Worm (Caenorhabditis elegans) whole organism, L4 larva: Measurements from ENCODE around the gene srj-21.

Experiments
- D1046.2 ChIP-seq: fragments of 200-800 bp; sonication (Bioruptor generic); IDR thresholded peaks from 2 replicates; pipeline ENCODE4 v1.3.6; 2022; ENCODE audit warnings: missing genetic modification characterization, missing compliant biosample characterization
- F10B5.3 ChIP-seq: sonication (generic microtip); optimal IDR thresholded peaks from 2 replicates; lab custom pipeline; 2016; ENCODE audit warnings: mild to moderate bottlenecking, missing genetic modification characterization, missing compliant biosample characterization
- F37D6.2 ChIP-seq: sonication (generic microtip); optimal IDR thresholded peaks from 2 replicates; lab custom pipeline; 2016; ENCODE audit warnings: mild to moderate bottlenecking, missing genetic modification characterization, missing compliant biosample characterization
- F44E2.7 ChIP-seq: fragments of 200-800 bp; sonication (Bioruptor generic); IDR thresholded peaks from 2 replicates; pipeline ENCODE4 v2.1.2; 2022; ENCODE audit warnings: missing genetic modification characterization, missing compliant biosample characterization
- R02D3.7 ChIP-seq: fragments of 150-350 bp; sonication (generic microtip); optimal IDR thresholded peaks from 3 replicates; lab custom pipeline; 2014; ENCODE audit warnings: missing biosample characterization, missing genetic modification characterization
- Y105C5A.15 ChIP-seq: fragments of 200-800 bp; sonication (Bioruptor generic); IDR thresholded peaks from 2 replicates; pipeline ENCODE4 v1.3.6; 2022; ENCODE audit warnings: missing genetic modification characterization, missing compliant biosample characterization
- ZK546.5 ChIP-seq, 2 experiments: sonication (generic microtip); optimal IDR thresholded peaks; 2 replicates each; lab custom pipeline; 2017; ENCODE audit warnings: missing biosample characterization in 2 of 2, missing genetic modification characterization in 2 of 2
- aly-2 ChIP-seq: sonication (generic microtip); optimal IDR thresholded peaks from 2 replicates; lab custom pipeline; 2018; ENCODE audit warnings: missing biosample characterization, missing genetic modification characterization
- ceh-20 ChIP-seq: fragments of 200-800 bp; sonication (Bioruptor generic); IDR thresholded peaks from 2 replicates; pipeline ENCODE4 v1.3.6; 2022; ENCODE audit warnings: missing genetic modification reagents, missing genetic modification characterization, missing compliant biosample characterization
- ceh-32 ChIP-seq: sonication (generic microtip); optimal IDR thresholded peaks from 2 replicates; lab custom pipeline; 2016; ENCODE audit warnings: mild to moderate bottlenecking, missing genetic modification characterization, missing compliant biosample characterization; ENCODE audit not compliant: poor library complexity
- cey-2 ChIP-seq: sonication (generic microtip); optimal IDR thresholded peaks from 3 replicates; lab custom pipeline; 2017; ENCODE audit warnings: missing genetic modification characterization, mild to moderate bottlenecking, missing compliant biosample characterization, antibody characterized with exemption, borderline replicate concordance; ENCODE audit not compliant: insufficient read depth
- dmd-6 ChIP-seq: fragments of 200-800 bp; sonication (Bioruptor generic); IDR thresholded peaks from 2 replicates; pipeline ENCODE4 v1.3.6; 2022; ENCODE audit warnings: missing genetic modification reagents, missing genetic modification characterization, missing compliant biosample characterization
- duxl-1 ChIP-seq: sonication (generic microtip); optimal IDR thresholded peaks from 2 replicates; lab custom pipeline; 2016; ENCODE audit warnings: mild to moderate bottlenecking, missing genetic modification characterization, moderate library complexity, missing compliant biosample characterization; ENCODE audit not compliant: poor library complexity
- egl-27 ChIP-seq: sonication (generic microtip); optimal IDR thresholded peaks from 3 replicates; lab custom pipeline; 2017; ENCODE audit warnings: missing biosample characterization, missing genetic modification reagents, missing genetic modification characterization
- egl-43 ChIP-seq: fragments of 200-800 bp; sonication (Bioruptor generic); IDR thresholded peaks from 2 replicates; pipeline ENCODE4 v1.3.6; 2022; ENCODE audit warnings: missing genetic modification reagents, missing genetic modification characterization, missing compliant biosample characterization
- fos-1 ChIP-seq: fragments of 150-350 bp; optimal IDR thresholded peaks from 2 replicates; lab custom pipeline; 2014; ENCODE audit warnings: missing biosample characterization, missing genetic modification characterization
- gei-8 ChIP-seq: fragments of 200-800 bp; sonication (Bioruptor generic); optimal IDR thresholded peaks from 2 replicates; lab custom pipeline; 2018; ENCODE audit warnings: mild to moderate bottlenecking, missing genetic modification characterization, missing compliant biosample characterization
- hif-1 ChIP-seq, 2 experiments: sonication (generic microtip); optimal IDR thresholded peaks; 2 replicates each; lab custom pipeline; 2016 to 2017; ENCODE audit warnings: missing compliant biosample characterization in 2 of 2, missing genetic modification characterization in 2 of 2, missing genetic modification reagents in 2 of 2, missing genotype in 2 of 2, mild to moderate bottlenecking in 1 of 2
- hlh-11 ChIP-seq: fragments of 200-800 bp; sonication (Bioruptor generic); optimal IDR thresholded peaks from 2 replicates; lab custom pipeline; 2018; ENCODE audit warnings: mild to moderate bottlenecking, missing genetic modification characterization, missing compliant biosample characterization
- hlh-30 ChIP-seq: sonication (generic microtip); optimal IDR thresholded peaks from 2 replicates; lab custom pipeline; 2017; ENCODE audit warnings: antibody characterized with exemption, mild to moderate bottlenecking, missing genetic modification characterization, missing compliant biosample characterization; ENCODE audit not compliant: insufficient read depth
- lin-1 ChIP-seq: fragments of 200-800 bp; sonication (Bioruptor generic); IDR thresholded peaks from 2 replicates; pipeline ENCODE4 v1.3.6; 2022; ENCODE audit warnings: missing genetic modification reagents, missing genetic modification characterization, missing compliant biosample characterization
- lir-3 ChIP-seq: sonication (generic microtip); optimal IDR thresholded peaks from 2 replicates; lab custom pipeline; 2016; ENCODE audit warnings: mild to moderate bottlenecking, missing genetic modification characterization, missing compliant biosample characterization
- lsy-2 ChIP-seq, 2 experiments: fragments of 150-350 bp in 1 of 2; sonication (generic microtip) in 1 of 2; optimal IDR thresholded peaks; 2 replicates each; lab custom pipeline; 2014 to 2017; ENCODE audit warnings: missing biosample characterization in 2 of 2, missing genetic modification characterization in 2 of 2
- madf-9 ChIP-seq: fragments of 200-800 bp; sonication (Bioruptor generic); conservative IDR thresholded peaks from 2 replicates; pipeline ENCODE4 v1.3.6; 2022; ENCODE audit warnings: missing genetic modification reagents, missing genetic modification characterization, missing compliant biosample characterization
- mdl-1 ChIP-seq, 2 experiments: fragments of 150-350 bp in 1 of 2; sonication (generic microtip) in 1 of 2; optimal IDR thresholded peaks; 2 replicates each; lab custom pipeline; 2014 to 2017; ENCODE audit warnings: missing biosample characterization in 2 of 2, missing genetic modification characterization in 2 of 2
- mdt-29 ChIP-seq: fragments of 200-800 bp; sonication (Bioruptor generic); IDR thresholded peaks from 2 replicates; pipeline ENCODE4 v1.3.6; 2022; ENCODE audit warnings: missing genetic modification reagents, missing genetic modification characterization, missing compliant biosample characterization
- mes-2 ChIP-seq: sonication (generic microtip); optimal IDR thresholded peaks from 2 replicates; lab custom pipeline; 2016; ENCODE audit warnings: missing genotype, mild to moderate bottlenecking, missing genetic modification characterization, missing compliant biosample characterization; ENCODE audit not compliant: poor library complexity, severe bottlenecking
- mxl-2 ChIP-seq: fragments of 200-800 bp; sonication (Bioruptor generic); conservative IDR thresholded peaks from 2 replicates; pipeline ENCODE4 v1.3.6; 2022; ENCODE audit warnings: missing genetic modification reagents, missing genetic modification characterization, missing compliant biosample characterization
- nhr-111 ChIP-seq: fragments of 200-800 bp; sonication (Bioruptor generic); optimal IDR thresholded peaks from 2 replicates; lab custom pipeline; 2018; ENCODE audit warnings: mild to moderate bottlenecking, missing genetic modification characterization, missing compliant biosample characterization
- nhr-25 ChIP-seq: sonication (generic microtip); optimal IDR thresholded peaks from 2 replicates; lab custom pipeline; 2017; ENCODE audit warnings: missing genetic modification characterization, mild to moderate bottlenecking, missing compliant biosample characterization, antibody characterized with exemption, moderate library complexity, borderline replicate concordance; ENCODE audit not compliant: insufficient read depth
- nhr-42 ChIP-seq: fragments of 200-800 bp; sonication (Bioruptor generic); IDR thresholded peaks from 2 replicates; pipeline ENCODE4 v1.3.6; 2022; ENCODE audit warnings: missing genetic modification characterization, missing compliant biosample characterization
- nhr-48 ChIP-seq: sonication (generic microtip); optimal IDR thresholded peaks from 2 replicates; lab custom pipeline; 2016; ENCODE audit warnings: mild to moderate bottlenecking, missing genetic modification characterization, missing compliant biosample characterization
- pha-4 ChIP-seq, 2 experiments: fragments of 150-350 bp in 1 of 2; fragments of 200-800 bp in 1 of 2; sonication (Bioruptor generic) in 1 of 2; IDR thresholded peaks in 1 of 2; optimal IDR thresholded peaks in 1 of 2; 2 replicates each; pipeline versions ENCODE4 v1.3.6 to Lab custom; 2014 to 2022; ENCODE audit warnings: missing genetic modification characterization in 2 of 2, missing genetic modification reagents in 2 of 2, missing biosample characterization in 1 of 2, missing compliant biosample characterization in 1 of 2
- php-3 ChIP-seq: fragments of 200-800 bp; sonication (Bioruptor generic); IDR thresholded peaks from 2 replicates; pipeline ENCODE4 v1.3.6; 2022; ENCODE audit warnings: missing genetic modification reagents, missing genetic modification characterization, missing compliant biosample characterization
- pqm-1 ChIP-seq: sonication (generic microtip); optimal IDR thresholded peaks from 2 replicates; lab custom pipeline; 2017; ENCODE audit warnings: missing biosample characterization, missing genetic modification characterization
- rbr-2 ChIP-seq: sonication (generic microtip); optimal IDR thresholded peaks from 2 replicates; lab custom pipeline; 2016; ENCODE audit warnings: missing genotype, missing genetic modification characterization, missing compliant biosample characterization
- saeg-2 ChIP-seq: fragments of 200-800 bp; sonication (Bioruptor generic); IDR thresholded peaks from 2 replicates; pipeline ENCODE4 v1.3.6; 2022; ENCODE audit warnings: missing genetic modification reagents, missing genetic modification characterization, missing compliant biosample characterization
- skn-1 ChIP-seq: fragments of 150-350 bp; optimal IDR thresholded peaks from 2 replicates; lab custom pipeline; 2014; ENCODE audit warnings: missing biosample characterization, missing genetic modification characterization
- snpc-1.2 ChIP-seq: fragments of 200-800 bp; sonication (Bioruptor generic); IDR thresholded peaks from 2 replicates; pipeline ENCODE4 v1.3.6; 2022; ENCODE audit warnings: missing genetic modification reagents, missing genetic modification characterization, missing compliant biosample characterization
- snpc-4 ChIP-seq: fragments of 150-350 bp; optimal IDR thresholded peaks from 2 replicates; lab custom pipeline; 2014; ENCODE audit warnings: missing biosample characterization, missing genetic modification characterization
- spr-1 ChIP-seq: sonication (generic microtip); optimal IDR thresholded peaks from 2 replicates; lab custom pipeline; 2016; ENCODE audit warnings: mild to moderate bottlenecking, missing genetic modification characterization, missing compliant biosample characterization
- spr-3 ChIP-seq: fragments of 200-800 bp; sonication (Bioruptor generic); optimal IDR thresholded peaks from 2 replicates; lab custom pipeline; 2018; ENCODE audit warnings: mild to moderate bottlenecking, missing genetic modification characterization, missing compliant biosample characterization
- unc-130 ChIP-seq: sonication (generic microtip); optimal IDR thresholded peaks from 2 replicates; lab custom pipeline; 2016; ENCODE audit warnings: missing genetic modification reagents, missing genetic modification characterization, missing compliant biosample characterization
- unc-62 ChIP-seq, 3 experiments: fragments of 150-350 bp in 1 of 3; sonication (generic microtip); optimal IDR thresholded peaks in 2 of 3; peaks in 1 of 3; 1 replicate in 1 of 3; 2 replicates in 2 of 3; lab custom pipeline; 2014 to 2017; ENCODE audit warnings: missing biosample characterization in 3 of 3, missing genetic modification characterization in 3 of 3, missing genetic modification reagents in 3 of 3, missing genotype in 1 of 3
- zfp-2 ChIP-seq: sonication (generic microtip); optimal IDR thresholded peaks from 2 replicates; lab custom pipeline; 2016; ENCODE audit warnings: mild to moderate bottlenecking, missing genetic modification characterization, missing compliant biosample characterization
- zfp-3 ChIP-seq: fragments of 200-800 bp; sonication (Bioruptor generic); conservative IDR thresholded peaks from 2 replicates; pipeline ENCODE4 v1.3.6; 2022; ENCODE audit warnings: missing genetic modification reagents, missing genetic modification characterization, missing compliant biosample characterization
- zip-11 ChIP-seq: fragments of 200-800 bp; sonication (Bioruptor generic); IDR thresholded peaks from 2 replicates; pipeline ENCODE4 v1.3.6; 2022; ENCODE audit warnings: missing genetic modification characterization, missing compliant biosample characterization
- ztf-11 ChIP-seq: fragments of 150-350 bp; optimal IDR thresholded peaks from 2 replicates; lab custom pipeline; 2014; ENCODE audit warnings: missing biosample characterization, missing genetic modification characterization

srj-21 gene

DNA sequence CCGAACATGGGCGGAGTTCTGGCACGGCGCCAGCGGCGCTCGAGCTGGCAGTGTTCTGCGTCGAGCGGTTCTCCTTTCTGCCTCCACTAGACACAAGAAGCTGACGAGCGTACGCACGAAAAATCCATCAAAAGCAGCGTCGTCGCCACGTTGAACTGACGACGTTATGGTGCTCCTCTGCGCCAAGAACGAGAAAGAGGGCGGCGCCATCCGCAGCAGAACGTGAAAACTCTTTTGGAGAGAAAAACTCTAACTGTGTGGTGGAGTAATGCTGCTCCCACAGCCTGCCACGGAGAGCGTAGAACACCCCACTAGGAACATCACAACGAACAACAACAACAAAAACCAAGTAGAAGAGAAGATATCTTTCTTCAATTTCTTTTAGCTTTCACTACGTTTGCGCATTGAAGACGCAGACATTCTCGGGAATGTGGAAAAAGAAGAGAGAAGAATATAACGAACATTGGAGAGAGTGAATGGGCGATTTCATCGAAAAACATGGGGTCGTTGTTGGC, 23.2 kb upstream of the srj-21 start (continued):
- no peak for TF ChIP-seq php-3 (GFP tag; lab: Robert Waterston, UW)
- no peak for TF ChIP-seq madf-9 (GFP tag; lab: Robert Waterston, UW)
- 0 out of 2 replicates have a peak, but pooled peaks have one; percentile 17 for TF ChIP-seq dmd-6 (GFP tag; lab: Robert Waterston, UW)
- no peak for TF ChIP-seq snpc-1.2 (GFP tag; lab: Robert Waterston, UW)
- TF ChIP-seq nhr-42 (GFP tag; lab: Robert Waterston, UW): no peak
- TF ChIP-seq fos-1 (tag; lab: Kevin White, UChicago): no peak
- no peak for TF ChIP-seq zip-11 (GFP tag; lab: Robert Waterston, UW)
- TF ChIP-seq spr-1: no peak
- no peak for TF ChIP-seq lin-1 (GFP tag; lab: Robert Waterston, UW)
- TF ChIP-seq skn-1: no peak
- TF ChIP-seq gei-8 (GFP tag; lab: Kevin White, UChicago): no peak
- no peak for TF ChIP-seq egl-27 (tag; lab: Kevin White, UChicago)
- no peak for TF ChIP-seq nhr-48
- peak; percentile 5 for TF ChIP-seq hlh-11
- no peak for TF ChIP-seq pha-4 (GFP tag; IDR thresholded peaks at IDR 0.05; lab: Robert Waterston, UW)
- no peak for TF ChIP-seq pha-4 (tag; optimal IDR thresholded peaks at IDR 0.05; lab: Kevin White, UChicago)
- TF ChIP-seq lir-3: no peak
- no peak for TF ChIP-seq R02D3.7 (tag; lab: Kevin White, UChicago)
- no peak for TF ChIP-seq nhr-25
- TF ChIP-seq zfp-3: no peak
- TF ChIP-seq hlh-30 (tag; lab: Kevin White, UChicago): no peak
- no peak for TF ChIP-seq aly-2
- no peak for TF ChIP-seq ZK546.5 (tag; optimal IDR thresholded peaks at IDR 0.05; lab: Kevin White, UChicago)
- peak; percentile 45 for TF ChIP-seq rbr-2 (tag; lab: Kevin White, UChicago)
- TF ChIP-seq F44E2.7 (GFP tag; lab: Robert Waterston, UW): no peak
- no peak for TF ChIP-seq spr-3 (GFP tag; lab: Kevin White, UChicago)
- no peak for TF ChIP-seq mes-2
- peak in 1 of 2 experiments; percentile 11 for TF ChIP-seq hif-1 (tag; optimal IDR thresholded peaks at IDR 0.05; lab: Kevin White, UChicago)
- TF ChIP-seq Y105C5A.15: no peak
- no peak for TF ChIP-seq snpc-4
- TF ChIP-seq duxl-1 (tag; lab: Kevin White, UChicago): no peak
- TF ChIP-seq ztf-11: no peak
- TF ChIP-seq unc-130 (GFP tag; lab: Kevin White, UChicago): no peak
- TF ChIP-seq pqm-1: no peak
- TF ChIP-seq nhr-111: no peak
- TF ChIP-seq ceh-20 (GFP tag; lab: Robert Waterston, UW): peak; percentile 40; the same call in 1 of the 2 replicates
- TF ChIP-seq saeg-2 (GFP tag; lab: Robert Waterston, UW): no peak
- peak in 1 of 2 experiments; percentile 61 for TF ChIP-seq mdl-1 (tag; optimal IDR thresholded peaks at IDR 0.05; lab: Kevin White, UChicago)
- no peak for TF ChIP-seq zfp-2 (tag; lab: Kevin White, UChicago)
- peak in 1 of 2 experiments; percentile 93 for TF ChIP-seq unc-62 (GFP tag; optimal IDR thresholded peaks at IDR 0.05 in 1 of 2; lab: Kevin White, UChicago)
- TF ChIP-seq unc-62 (tag; optimal IDR thresholded peaks at IDR 0.05; lab: Kevin White, UChicago): no peak
- TF ChIP-seq mxl-2 (GFP tag; lab: Robert Waterston, UW): no peak
- TF ChIP-seq D1046.2 (GFP tag; lab: Robert Waterston, UW): no peak
- TF ChIP-seq F10B5.3 (tag; lab: Kevin White, UChicago): no peak
- TF ChIP-seq egl-43 (GFP tag; lab: Robert Waterston, UW): peak; percentile 56; the same call in 1 of the 2 replicates
- TF ChIP-seq cey-2 (tag; lab: Kevin White, UChicago): no peak
- no peak for TF ChIP-seq mdt-29 (GFP tag; lab: Robert Waterston, UW)
- no peak for TF ChIP-seq F37D6.2
- TF ChIP-seq ceh-32 (tag; lab: Kevin White, UChicago): no peak
- TF ChIP-seq lsy-2 (tag; optimal IDR thresholded peaks at IDR 0.05; lab: Kevin White, UChicago): peak in 1 of 2 experiments; percentile 27
